Worm (Caenorhabditis elegans) whole organism, L2 larva: ENCODE data around the gene str-97.

Source experiments
- aly-2 ChIP-seq: fragments of 150-350 bp; optimal IDR thresholded peaks from 2 replicates; lab custom pipeline; 2014; ENCODE audit warnings: missing biosample characterization, missing genetic modification characterization
- ama-1 ChIP-seq: fragments of 150-350 bp; optimal IDR thresholded peaks from 2 replicates; lab custom pipeline; 2018; ENCODE audit warnings: inconsistent platforms
- blmp-1 ChIP-seq: sonication (generic microtip); optimal IDR thresholded peaks from 2 replicates; lab custom pipeline; 2017; ENCODE audit warnings: missing genetic modification characterization, mild to moderate bottlenecking, missing compliant biosample characterization, antibody characterized with exemption, moderate library complexity; ENCODE audit not compliant: insufficient read depth
- crh-2 ChIP-seq: sonication (generic microtip); optimal IDR thresholded peaks from 2 replicates; lab custom pipeline; 2017; ENCODE audit warnings: missing biosample characterization, missing genetic modification characterization
- egl-27 ChIP-seq: sonication (generic microtip); optimal IDR thresholded peaks from 3 replicates; lab custom pipeline; 2017; ENCODE audit warnings: missing biosample characterization, missing genetic modification reagents, missing genetic modification characterization
- mab-5 ChIP-seq: fragments of 150-350 bp; optimal IDR thresholded peaks from 2 replicates; lab custom pipeline; 2014; ENCODE audit warnings: missing biosample characterization, missing genetic modification characterization
- unc-62 ChIP-seq: fragments of 150-350 bp; optimal IDR thresholded peaks from 2 replicates; lab custom pipeline; 2014; ENCODE audit warnings: missing biosample characterization, missing genetic modification reagents, missing genetic modification characterization
- ztf-11 ChIP-seq: sonication (generic microtip); optimal IDR thresholded peaks from 2 replicates; lab custom pipeline; 2017; ENCODE audit warnings: missing biosample characterization, missing genetic modification characterization

DNA sequence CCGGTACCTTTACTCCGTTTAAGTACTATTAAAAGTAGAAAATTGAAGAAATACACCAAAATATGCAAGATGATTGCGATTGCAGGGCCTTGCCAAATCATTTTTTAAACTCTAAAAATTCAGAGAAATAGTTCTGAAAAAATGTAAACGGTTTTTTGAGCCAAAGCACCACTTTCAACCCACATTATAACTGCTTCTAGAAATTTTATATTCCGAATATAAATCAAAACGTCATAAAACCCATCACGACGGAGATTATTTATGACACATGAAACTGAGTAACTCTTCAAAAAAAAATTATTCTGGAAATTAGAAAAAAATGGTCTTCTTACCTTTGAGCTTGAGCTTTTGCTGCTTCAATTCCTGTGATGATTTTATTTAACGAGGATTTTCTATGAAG lies 40.8 kb downstream of the str-97 start, which contains the start of gene srxa-16:
- TF ChIP-seq ztf-11 (tag; lab: Kevin White, UChicago) (no peak), blmp-1 (no peak), ama-1 (no peak), crh-2 (tag; lab: Kevin White, UChicago) (no peak), unc-62 (GFP tag; lab: Kevin White, UChicago) (no peak), aly-2 (tag; lab: Kevin White, UChicago) (no peak), egl-27 (tag; lab: Kevin White, UChicago) (no peak), mab-5 (no peak)
